Worm (Caenorhabditis elegans): ENCODE measurements around the gene C45G7.13.
A peak's percentile ranks its signal among the peaks of the same experiment; 100 is the strongest.

C45G7.13 gene

ce11 chrIV:2470114-2470513 is 19.0 kb upstream of the C45G7.13 start, which contains the start of gene ilys-1:
Gene ilys-1 (plus strand): TSS chrIV:2470414.
- no peak for TF ChIP-seq nhr-71 (tag; optimal IDR thresholded peaks at IDR 0.05)
- TF ChIP-seq skn-1 (tag; optimal IDR thresholded peaks at IDR 0.05) = no peak
- no peak for TF ChIP-seq ztf-11 (tag; optimal IDR thresholded peaks at IDR 0.05)
- TF ChIP-seq nhr-11 (tag; optimal IDR thresholded peaks at IDR 0.05) = no peak
- no peak for TF ChIP-seq nhr-47 (tag; optimal IDR thresholded peaks at IDR 0.05)
- no peak for TF ChIP-seq ceh-63 (GFP tag; optimal IDR thresholded peaks at IDR 0.05)
- TF ChIP-seq F16B12.6 (tag; optimal IDR thresholded peaks at IDR 0.05) = no peak

ce11 chrIV:2467378-2467777 is 16.2 kb upstream of the C45G7.13 start, which contains the start of gene ilys-2:
Gene ilys-2 (plus strand): TSS chrIV:2467678.
- no peak for TF ChIP-seq fkh-4 (tag; optimal IDR thresholded peaks at IDR 0.05; ENCODE audit: borderline replicate concordance)
- no peak for TF ChIP-seq lsy-2 (tag; optimal IDR thresholded peaks at IDR 0.05)
- TF ChIP-seq hpl-2 (GFP tag; optimal IDR thresholded peaks at IDR 0.05) = no peak

- TF ChIP-seq nhr-20 (tag; optimal IDR thresholded peaks at IDR 0.05) = peak; percentile 48
- TF ChIP-seq elt-2 (tag; optimal IDR thresholded peaks at IDR 0.05) = peak; percentile 36
- TF ChIP-seq swsn-7 (tag; optimal IDR thresholded peaks at IDR 0.05) = no peak
- no peak for TF ChIP-seq efl-1 (optimal IDR thresholded peaks at IDR 0.05)
- TF ChIP-seq efl-1 (GFP tag; optimal IDR thresholded peaks at IDR 0.05 in 1 of 2) = peak in 1 of 2 experiments; percentile 63
Measured at ce11 chrIV:2466249-2466648, 15.1 kb upstream of the C45G7.13 start.

DNA sequence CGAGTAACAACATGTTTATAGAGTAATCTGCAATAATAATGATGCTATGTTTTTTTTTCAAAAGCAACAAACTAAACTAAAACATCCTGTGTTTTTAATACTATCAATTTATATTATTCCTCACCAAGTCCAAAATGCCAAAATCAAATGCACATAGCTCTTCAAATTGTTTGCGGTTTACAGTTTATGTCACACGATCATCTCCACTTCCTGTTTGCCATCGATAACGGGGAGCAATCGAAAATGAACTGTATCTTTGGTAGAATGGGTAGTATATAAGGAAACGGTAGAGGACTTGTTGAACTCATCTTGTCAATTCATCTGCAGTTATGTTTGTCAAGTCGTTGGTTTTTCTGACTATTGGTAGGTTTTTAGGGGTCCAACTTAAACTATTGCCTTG is 13.0 kb upstream of the C45G7.13 start, which contains the start of gene ilys-3:
TSS of gene ilys-3 (plus strand) at position 301 of the 400 bp plus-strand sequence.
- TF ChIP-seq pag-3 (tag; optimal IDR thresholded peaks at IDR 0.05; ENCODE audit: borderline replicate concordance, insufficient read depth) = no peak
- no peak for TF ChIP-seq pqm-1 (tag; optimal IDR thresholded peaks at IDR 0.05)
- no peak for TF ChIP-seq dsc-1 (tag; optimal IDR thresholded peaks at IDR 0.05)
- TF ChIP-seq fkh-8 (tag; optimal IDR thresholded peaks at IDR 0.05) = no peak
- no peak for TF ChIP-seq hpl-2 (GFP tag; optimal IDR thresholded peaks at IDR 0.05)
- no peak for TF ChIP-seq elt-2 (tag; optimal IDR thresholded peaks at IDR 0.05)
- TF ChIP-seq ces-1 (GFP tag; optimal IDR thresholded peaks at IDR 0.05) = no peak
- TF ChIP-seq xbp-1 (tag; optimal IDR thresholded peaks at IDR 0.05) = no peak
- no peak for TF ChIP-seq nhr-12 (tag; optimal IDR thresholded peaks at IDR 0.05)
- TF ChIP-seq isw-1 (GFP tag; IDR thresholded peaks at IDR 0.05) = no peak
- TF ChIP-seq snpc-4 (tag; optimal IDR thresholded peaks at IDR 0.05) = no peak
- TF ChIP-seq nhr-19 (GFP tag; conservative IDR thresholded peaks at IDR 0.05) = no peak
- no peak for TF ChIP-seq hlh-4 (tag; optimal IDR thresholded peaks at IDR 0.05)
- TF ChIP-seq efl-3 (GFP tag; optimal IDR thresholded peaks at IDR 0.05) = no peak
- no peak for TF ChIP-seq jun-1 (tag; optimal IDR thresholded peaks at IDR 0.05)
- TF ChIP-seq nhr-20 (tag; optimal IDR thresholded peaks at IDR 0.05) = no peak
- TF ChIP-seq nhr-76 (tag; optimal IDR thresholded peaks at IDR 0.05) = no peak
- no peak for TF ChIP-seq ama-1 (optimal IDR thresholded peaks at IDR 0.05)
- TF ChIP-seq skn-1 (tag; optimal IDR thresholded peaks at IDR 0.05) = no peak
- TF ChIP-seq unc-62 (GFP tag; optimal IDR thresholded peaks at IDR 0.05) = no peak

ce11 chrIV:2463311-2463710 is 12.2 kb upstream of the C45G7.13 start, which contains the start of gene cdh-10:
Gene cdh-10 (minus strand): TSS chrIV:2463369.
- TF ChIP-seq ceh-88 (GFP tag; IDR thresholded peaks at IDR 0.05) = no peak
- TF ChIP-seq mep-1 (tag; optimal IDR thresholded peaks at IDR 0.05) = no peak
- TF ChIP-seq rnt-1 (tag; optimal IDR thresholded peaks at IDR 0.05) = no peak
- peak; percentile 60 for TF ChIP-seq nhr-85 (tag)
- no peak for TF ChIP-seq lin-15B (tag; optimal IDR thresholded peaks at IDR 0.05)
- TF ChIP-seq alr-1 (tag; optimal IDR thresholded peaks at IDR 0.05; ENCODE audit: borderline replicate concordance) = no peak
- TF ChIP-seq blmp-1 (tag; optimal IDR thresholded peaks at IDR 0.05) = peak; percentile 66
- no peak for TF ChIP-seq F16B12.6 (tag; optimal IDR thresholded peaks at IDR 0.05)
